Worm (Caenorhabditis elegans): ENCODE measurements around the gene D1005.4.

Gene D1005.4

DNA sequence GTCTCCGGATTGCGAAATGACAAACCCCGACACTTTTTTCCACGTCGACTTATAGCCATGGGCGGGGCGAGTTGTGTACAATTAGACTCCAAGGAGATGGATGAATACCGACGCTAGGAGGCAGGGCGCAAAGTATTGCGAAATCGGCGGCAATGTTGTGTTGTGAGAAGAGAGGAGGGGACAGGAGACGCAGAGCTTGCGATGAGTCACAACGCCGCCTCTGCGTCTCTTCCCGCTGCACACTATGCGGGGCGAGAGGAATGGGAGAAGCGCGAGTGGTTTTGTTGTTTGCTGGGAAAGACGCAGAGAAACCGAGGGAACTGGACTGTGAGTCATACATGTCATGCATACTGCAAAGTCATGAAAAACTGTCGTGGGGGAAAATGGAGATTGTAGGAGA, 31.2 kb downstream of the D1005.4 start:
- peak; percentile 68 for TF ChIP-seq lin-13 (GFP tag; optimal IDR thresholded peaks at IDR 0.05)
- peak; percentile 30 for TF ChIP-seq aha-1 (tag; optimal IDR thresholded peaks at IDR 0.05)
- peak; percentile 98 for TF ChIP-seq nhr-85 (tag)
- no peak for TF ChIP-seq pag-3 (tag; optimal IDR thresholded peaks at IDR 0.05; ENCODE audit: borderline replicate concordance, insufficient read depth)
- TF ChIP-seq sup-37 (GFP tag; optimal IDR thresholded peaks at IDR 0.05), result peak; percentile 55
- TF ChIP-seq jun-1 (tag; optimal IDR thresholded peaks at IDR 0.05), result peak; percentile 100
- TF ChIP-seq unc-98 (GFP tag; IDR thresholded peaks at IDR 0.05), result peak; percentile 14; the same call in 1 of the 2 replicates
- peak; percentile 46 for TF ChIP-seq aly-2 (tag; optimal IDR thresholded peaks at IDR 0.05)
- peak; percentile 60 for TF ChIP-seq nhr-11 (tag; optimal IDR thresholded peaks at IDR 0.05)
- no peak for TF ChIP-seq ces-1 (GFP tag; optimal IDR thresholded peaks at IDR 0.05)
- peak; percentile 90 for TF ChIP-seq nhr-47 (tag; optimal IDR thresholded peaks at IDR 0.05)
- no peak for TF ChIP-seq vab-15 (tag; optimal IDR thresholded peaks at IDR 0.05)
- no peak for TF ChIP-seq ceh-90 (tag; optimal IDR thresholded peaks at IDR 0.05)
- no peak for TF ChIP-seq alr-1 (tag; optimal IDR thresholded peaks at IDR 0.05; ENCODE audit: borderline replicate concordance)
- no peak for TF ChIP-seq hlh-4 (tag; optimal IDR thresholded peaks at IDR 0.05)
- no peak for TF ChIP-seq Y116A8C.19 (tag; optimal IDR thresholded peaks at IDR 0.05; ENCODE audit: borderline replicate concordance)
- TF ChIP-seq dsc-1 (tag; optimal IDR thresholded peaks at IDR 0.05), result peak; percentile 67
- peak; percentile 93 for TF ChIP-seq nhr-20 (tag; optimal IDR thresholded peaks at IDR 0.05)
- peak in 1 of 2 experiments; percentile 87 for TF ChIP-seq mdl-1 (tag; optimal IDR thresholded peaks at IDR 0.05)
- peak in 1 of 2 experiments; percentile 64 for TF ChIP-seq ztf-11 (tag; optimal IDR thresholded peaks at IDR 0.05)
- TF ChIP-seq unc-86 (tag; optimal IDR thresholded peaks at IDR 0.05), result peak; percentile 78
- TF ChIP-seq nhr-12 (tag; optimal IDR thresholded peaks at IDR 0.05), result no peak
- TF ChIP-seq lin-39 (tag; optimal IDR thresholded peaks at IDR 0.05), result peak; percentile 2
- TF ChIP-seq elt-3 (tag; optimal IDR thresholded peaks at IDR 0.05), result peak in 3 of 6 experiments; percentile 37 to 85 (median 60)
- TF ChIP-seq C34B4.2 (tag; optimal IDR thresholded peaks at IDR 0.05), result no peak
- peak; percentile 87 for TF ChIP-seq swsn-7 (tag; optimal IDR thresholded peaks at IDR 0.05)
- no peak for TF ChIP-seq hlh-17 (GFP tag; optimal IDR thresholded peaks at IDR 0.05; ENCODE audit: borderline replicate concordance)
- no peak for TF ChIP-seq nhr-76 (tag; optimal IDR thresholded peaks at IDR 0.05)
- peak; percentile 74 to 83 for TF ChIP-seq lin-35 (GFP tag; optimal IDR thresholded peaks at IDR 0.05)
- peak; percentile 86 for TF ChIP-seq grh-1 (GFP tag; IDR thresholded peaks at IDR 0.05)
- TF ChIP-seq isw-1 (GFP tag; IDR thresholded peaks at IDR 0.05), result peak; percentile 81
- TF ChIP-seq mep-1 (tag; optimal IDR thresholded peaks at IDR 0.05), result peak; percentile 84
- TF ChIP-seq lir-3 (tag; optimal IDR thresholded peaks at IDR 0.05; ENCODE audit: poor library complexity), result no peak
- TF ChIP-seq nhr-77 (tag; optimal IDR thresholded peaks at IDR 0.05), result peak; percentile 67
- TF ChIP-seq rnt-1 (tag; optimal IDR thresholded peaks at IDR 0.05), result peak; percentile 78
- TF ChIP-seq skn-1 (tag; optimal IDR thresholded peaks at IDR 0.05), result peak; percentile 99
- peak; percentile 78 for TF ChIP-seq pax-3 (tag; optimal IDR thresholded peaks at IDR 0.05)
- no peak; the same call in 1 of the 2 replicates for TF ChIP-seq mab-9 (GFP tag; IDR thresholded peaks at IDR 0.05)
- TF ChIP-seq nhr-90 (tag; optimal IDR thresholded peaks at IDR 0.05; ENCODE audit: poor library complexity), result peak; percentile 84
- TF ChIP-seq ceh-88 (GFP tag; IDR thresholded peaks at IDR 0.05), result peak; percentile 25; the same call in 1 of the 2 replicates
- TF ChIP-seq zag-1 (tag; optimal IDR thresholded peaks at IDR 0.05), result peak; percentile 17
- TF ChIP-seq elt-2 (tag; optimal IDR thresholded peaks at IDR 0.05), result peak; percentile 61
- TF ChIP-seq xbp-1 (tag; optimal IDR thresholded peaks at IDR 0.05), result peak; percentile 90
- TF ChIP-seq fkh-4 (tag; optimal IDR thresholded peaks at IDR 0.05; ENCODE audit: borderline replicate concordance), result no peak
- TF ChIP-seq egl-13 (tag; optimal IDR thresholded peaks at IDR 0.05), result peak; percentile 69
- no peak for TF ChIP-seq tlp-1 (tag; optimal IDR thresholded peaks at IDR 0.05)
- peak; percentile 96 for TF ChIP-seq fkh-8 (tag; optimal IDR thresholded peaks at IDR 0.05)
- peak; percentile 55 to 81 for TF ChIP-seq egl-27 (tag; optimal IDR thresholded peaks at IDR 0.05)
- TF ChIP-seq C16A3.4 (tag; optimal IDR thresholded peaks at IDR 0.05), result peak; percentile 85
- TF ChIP-seq mef-2 (tag; optimal IDR thresholded peaks at IDR 0.05), result peak; percentile 70
- TF ChIP-seq unc-30 (tag; optimal IDR thresholded peaks at IDR 0.05), result no peak
- TF ChIP-seq pqm-1 (tag; optimal IDR thresholded peaks at IDR 0.05), result peak; percentile 78

All from whole organism, L1 larva.